Worm (Caenorhabditis elegans) whole organism, midembryonic: ENCODE data around the gene kcnl-4.

Experiments used
- T22C8.4 ChIP-seq: fragments of 200-800 bp; sonication (Bioruptor generic); IDR thresholded peaks from 2 replicates; pipeline ENCODE4 v1.3.6; 2022; ENCODE audit warnings: missing genetic modification characterization, missing compliant biosample characterization
- klf-2 ChIP-seq: fragments of 200-800 bp; sonication (Bioruptor generic); conservative IDR thresholded peaks from 2 replicates; pipeline ENCODE4 v1.3.6; 2022; ENCODE audit warnings: missing genetic modification reagents, missing genetic modification characterization, missing compliant biosample characterization
- ref-1 ChIP-seq: fragments of 200-800 bp; sonication (Bioruptor generic); conservative IDR thresholded peaks from 2 replicates; pipeline ENCODE4 v1.3.6; 2022; ENCODE audit warnings: missing genetic modification reagents, missing genetic modification characterization, missing compliant biosample characterization
- ztf-23 ChIP-seq: fragments of 200-800 bp; sonication (Bioruptor generic); IDR thresholded peaks from 2 replicates; pipeline ENCODE4 v1.3.6; 2022; ENCODE audit warnings: missing genetic modification reagents, missing genetic modification characterization, missing compliant biosample characterization
- ztf-29 ChIP-seq: fragments of 200-800 bp; sonication (Bioruptor generic); IDR thresholded peaks from 2 replicates; pipeline ENCODE4 v1.3.6; 2022; ENCODE audit warnings: missing genetic modification reagents, missing genetic modification characterization, missing compliant biosample characterization

DNA sequence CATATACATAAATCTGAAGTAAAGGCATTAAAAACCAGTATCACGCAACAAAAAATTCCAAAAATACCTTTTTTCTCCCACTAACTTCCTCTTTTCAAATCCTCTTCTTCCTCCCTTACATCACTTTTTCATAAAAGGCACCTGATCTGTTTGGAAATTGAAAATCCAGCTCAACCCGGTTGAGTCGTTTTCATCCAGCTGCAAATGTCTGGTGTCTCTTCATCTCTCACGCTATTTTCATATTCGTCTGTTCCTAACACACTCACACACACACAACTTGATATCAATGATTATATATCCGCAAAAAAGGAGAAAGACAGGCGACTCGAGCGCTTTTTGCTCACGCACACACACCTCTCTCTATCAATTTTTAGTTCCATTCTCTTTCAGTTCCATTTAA is 1.5 kb downstream of the kcnl-4 start:
- TF ChIP-seq ztf-23 (no peak), klf-2 (GFP tag; lab: Robert Waterston, UW) (no peak), ref-1 (GFP tag; lab: Robert Waterston, UW) (no peak), T22C8.4 (GFP tag; lab: Robert Waterston, UW) (no peak), ztf-29 (GFP tag; lab: Robert Waterston, UW) (no peak)
